Worm (Caenorhabditis elegans) whole organism, mixed stage, embryonic: ENCODE results near the gene T13C5.9.

Source experiments
- M03D4.4 ChIP-seq: sonication (generic microtip); optimal IDR thresholded peaks from 2 replicates; lab custom pipeline; 2017; ENCODE audit warnings: mild to moderate bottlenecking, missing genetic modification characterization, missing compliant biosample characterization
- bed-3 ChIP-seq: fragments of 200-800 bp; sonication (Bioruptor generic); optimal IDR thresholded peaks from 3 replicates; lab custom pipeline; 2018; ENCODE audit warnings: mild to moderate bottlenecking, missing genetic modification characterization, moderate library complexity, missing compliant biosample characterization
- blmp-1 ChIP-seq: fragments of 150-350 bp; optimal IDR thresholded peaks from 2 replicates; lab custom pipeline; 2014; ENCODE audit warnings: missing biosample characterization, missing genetic modification characterization
- ceh-39 ChIP-seq: fragments of 150-350 bp; optimal IDR thresholded peaks from 2 replicates; lab custom pipeline; 2014; ENCODE audit warnings: missing biosample characterization, missing genetic modification characterization
- ceh-43 ChIP-seq: fragments of 200-800 bp; sonication (Bioruptor generic); optimal IDR thresholded peaks from 2 replicates; lab custom pipeline; 2018; ENCODE audit warnings: mild to moderate bottlenecking, missing genetic modification characterization, moderate library complexity, missing compliant biosample characterization
- ceh-83 ChIP-seq: fragments of 200-800 bp; sonication (Bioruptor generic); optimal IDR thresholded peaks from 2 replicates; lab custom pipeline; 2018; ENCODE audit warnings: mild to moderate bottlenecking, missing genetic modification characterization, missing compliant biosample characterization
- ces-1 ChIP-seq: fragments of 150-350 bp; optimal IDR thresholded peaks from 2 replicates; lab custom pipeline; 2014; ENCODE audit warnings: missing biosample characterization, missing genetic modification reagents, missing genetic modification characterization
- cnd-1 ChIP-seq: fragments of 200-800 bp; sonication (Bioruptor generic); optimal IDR thresholded peaks from 2 replicates; lab custom pipeline; 2018; ENCODE audit warnings: mild to moderate bottlenecking, missing genetic modification characterization, missing compliant biosample characterization
- drap-1 ChIP-seq: fragments of 200-800 bp; sonication (Bioruptor generic); optimal IDR thresholded peaks from 3 replicates; lab custom pipeline; 2018; ENCODE audit warnings: mild to moderate bottlenecking, missing genetic modification characterization, missing compliant biosample characterization
- elt-1 ChIP-seq: sonication (generic microtip); optimal IDR thresholded peaks from 2 replicates; lab custom pipeline; 2017; ENCODE audit warnings: missing genetic modification characterization, mild to moderate bottlenecking, missing compliant biosample characterization, antibody characterized with exemption, moderate library complexity, borderline replicate concordance; ENCODE audit not compliant: insufficient read depth
- elt-3 ChIP-seq: fragments of 150-350 bp; optimal IDR thresholded peaks from 2 replicates; lab custom pipeline; 2014; ENCODE audit warnings: missing biosample characterization, missing genetic modification characterization
- flh-1 ChIP-seq: fragments of 200-800 bp; sonication (Bioruptor generic); optimal IDR thresholded peaks from 2 replicates; lab custom pipeline; 2018; ENCODE audit warnings: mild to moderate bottlenecking, missing genetic modification characterization, moderate library complexity, missing compliant biosample characterization
- ham-2 ChIP-seq: fragments of 200-800 bp; sonication (Bioruptor generic); optimal IDR thresholded peaks from 2 replicates; lab custom pipeline; 2018; ENCODE audit warnings: mild to moderate bottlenecking, missing genetic modification characterization, missing compliant biosample characterization
- hlh-1 ChIP-seq: fragments of 150-350 bp; optimal IDR thresholded peaks from 2 replicates; lab custom pipeline; 2014; ENCODE audit warnings: missing biosample characterization, missing genetic modification reagents, missing genetic modification characterization
- lin-13 ChIP-seq: fragments of 150-350 bp; optimal IDR thresholded peaks from 2 replicates; lab custom pipeline; 2014; ENCODE audit warnings: missing biosample characterization, missing genetic modification characterization
- lin-32 ChIP-seq: fragments of 200-800 bp; sonication (Bioruptor generic); optimal IDR thresholded peaks from 2 replicates; lab custom pipeline; 2018; ENCODE audit warnings: mild to moderate bottlenecking, missing genetic modification characterization, missing compliant biosample characterization
- lsy-2 ChIP-seq: fragments of 150-350 bp; optimal IDR thresholded peaks from 2 replicates; lab custom pipeline; 2014; ENCODE audit warnings: missing biosample characterization, missing genetic modification characterization
- mab-5 ChIP-seq: fragments of 150-350 bp; optimal IDR thresholded peaks from 2 replicates; lab custom pipeline; 2014; ENCODE audit warnings: missing biosample characterization, missing genetic modification characterization
- mep-1 ChIP-seq: fragments of 150-350 bp; optimal IDR thresholded peaks from 2 replicates; lab custom pipeline; 2017; ENCODE audit warnings: missing biosample characterization, missing genetic modification reagents, missing genetic modification characterization, inconsistent platforms
- mls-2 ChIP-seq: sonication (generic microtip); optimal IDR thresholded peaks from 2 replicates; lab custom pipeline; 2016; ENCODE audit warnings: mild to moderate bottlenecking, missing genetic modification characterization, moderate library complexity, missing compliant biosample characterization
- nhr-12 ChIP-seq: fragments of 150-350 bp; optimal IDR thresholded peaks from 2 replicates; lab custom pipeline; 2014; ENCODE audit warnings: missing biosample characterization, missing genetic modification characterization
- nhr-2 ChIP-seq: fragments of 150-350 bp; optimal IDR thresholded peaks from 2 replicates; lab custom pipeline; 2014; ENCODE audit warnings: missing biosample characterization, missing genetic modification characterization
- nhr-237 ChIP-seq: fragments of 150-350 bp; optimal IDR thresholded peaks from 2 replicates; lab custom pipeline; 2014; ENCODE audit warnings: missing biosample characterization, missing genetic modification characterization
- nhr-28 ChIP-seq: fragments of 150-350 bp; optimal IDR thresholded peaks from 2 replicates; lab custom pipeline; 2014; ENCODE audit warnings: missing biosample characterization, missing genetic modification characterization
- nhr-76 ChIP-seq: sonication (generic microtip); optimal IDR thresholded peaks from 2 replicates; lab custom pipeline; 2017; ENCODE audit warnings: missing biosample characterization, missing genetic modification characterization
- pha-4 ChIP-seq: fragments of 150-350 bp; optimal IDR thresholded peaks from 2 replicates; lab custom pipeline; 2018; ENCODE audit warnings: missing biosample characterization, missing genetic modification reagents, missing genetic modification characterization
- sem-2 ChIP-seq: fragments of 200-800 bp; sonication (Bioruptor generic); optimal IDR thresholded peaks from 2 replicates; lab custom pipeline; 2018; ENCODE audit warnings: mild to moderate bottlenecking, missing genetic modification characterization, missing compliant biosample characterization
- snpc-4 ChIP-seq: fragments of 150-350 bp; optimal IDR thresholded peaks from 2 replicates; lab custom pipeline; 2014; ENCODE audit warnings: missing biosample characterization, missing genetic modification characterization
- sptf-1 ChIP-seq: sonication (generic microtip); optimal IDR thresholded peaks from 2 replicates; lab custom pipeline; 2017; ENCODE audit warnings: mild to moderate bottlenecking, missing genetic modification characterization, moderate library complexity, missing compliant biosample characterization
- tbx-8 ChIP-seq: fragments of 200-800 bp; sonication (Bioruptor generic); optimal IDR thresholded peaks from 2 replicates; lab custom pipeline; 2018; ENCODE audit warnings: mild to moderate bottlenecking, missing genetic modification characterization, moderate library complexity, missing compliant biosample characterization
- unc-120 ChIP-seq: sonication (generic microtip); optimal IDR thresholded peaks from 2 replicates; lab custom pipeline; 2017; ENCODE audit warnings: missing genetic modification characterization, missing compliant biosample characterization; ENCODE audit not compliant: poor library complexity, severe bottlenecking
- unc-39 ChIP-seq: fragments of 150-350 bp; optimal IDR thresholded peaks from 2 replicates; lab custom pipeline; 2014; ENCODE audit warnings: missing biosample characterization, missing genetic modification characterization
- unc-62 ChIP-seq: fragments of 150-350 bp; optimal IDR thresholded peaks from 2 replicates; lab custom pipeline; 2014; ENCODE audit warnings: missing biosample characterization, missing genetic modification reagents, missing genetic modification characterization
- zip-8 ChIP-seq: fragments of 150-350 bp; optimal IDR thresholded peaks from 2 replicates; lab custom pipeline; 2014; ENCODE audit warnings: missing biosample characterization, missing genetic modification characterization
- ztf-11 ChIP-seq: fragments of 150-350 bp; optimal IDR thresholded peaks from 2 replicates; lab custom pipeline; 2014; ENCODE audit warnings: missing biosample characterization, missing genetic modification characterization

T13C5.9 gene

DNA sequence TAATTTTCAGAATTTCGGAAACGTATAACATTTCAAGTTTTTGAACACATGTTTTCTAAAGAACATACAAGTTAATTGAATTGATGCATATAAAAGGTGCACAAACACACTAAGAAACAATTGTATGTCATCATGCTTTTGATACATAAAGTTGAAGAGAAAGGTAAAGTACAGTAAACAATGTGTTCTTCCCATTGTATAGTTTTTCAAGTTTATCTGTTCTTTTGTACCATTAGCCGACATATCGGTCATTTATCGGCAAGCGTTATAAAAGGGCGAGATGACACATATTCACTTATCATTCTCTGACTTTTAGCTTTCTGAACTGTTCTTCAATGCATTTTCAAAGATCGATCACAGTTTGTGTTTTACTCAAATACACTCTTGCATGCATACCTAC, at the start of gene T13C5.9:
Gene T13C5.9, plus strand, starts transcription at position 301 of the 400 bp plus-strand sequence.
- TF ChIP-seq zip-8 (no peak), flh-1 (no peak), ceh-83 (GFP tag; lab: Kevin White, UChicago) (no peak), unc-62 (GFP tag; lab: Kevin White, UChicago) (no peak), mab-5 (tag; lab: Kevin White, UChicago) (no peak), ces-1 (GFP tag; lab: Kevin White, UChicago) (no peak), M03D4.4 (tag; lab: Kevin White, UChicago) (no peak), lin-13 (tag; lab: Kevin White, UChicago) (no peak), lin-32 (GFP tag; lab: Kevin White, UChicago) (no peak), ceh-43 (GFP tag; lab: Kevin White, UChicago) (no peak), ham-2 (no peak), nhr-237 (no peak), nhr-12 (tag; lab: Kevin White, UChicago) (no peak), snpc-4 (tag; lab: Kevin White, UChicago) (no peak), tbx-8 (GFP tag; lab: Kevin White, UChicago) (no peak), sem-2 (GFP tag; lab: Kevin White, UChicago) (no peak), hlh-1 (no peak), unc-120 (tag; lab: Kevin White, UChicago) (no peak)

DNA sequence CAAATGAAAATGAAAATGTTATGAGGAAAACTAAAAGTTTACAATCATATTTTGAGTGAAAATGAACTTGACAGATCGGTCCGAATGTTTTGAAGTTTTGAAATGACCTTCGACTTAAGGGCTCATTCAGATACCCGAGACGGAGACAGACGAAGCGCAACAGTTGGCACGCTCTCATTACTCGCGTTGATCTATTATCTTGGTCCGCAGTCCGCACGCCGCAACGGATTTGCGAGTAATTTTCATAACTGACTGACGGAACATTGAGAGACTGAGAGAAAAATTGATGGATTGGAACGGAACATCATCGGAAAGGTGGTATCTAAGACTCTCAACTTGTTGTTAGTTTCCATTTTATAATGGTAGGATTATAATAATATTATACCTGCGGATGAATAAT, 44.1 kb upstream of the T13C5.9 start:
- TF ChIP-seq zip-8 = no peak
- TF ChIP-seq mep-1 (tag; lab: Kevin White, UChicago) = no peak
- peak; percentile 45 for TF ChIP-seq unc-120 (tag; lab: Kevin White, UChicago)
- TF ChIP-seq unc-62 (GFP tag; lab: Kevin White, UChicago) = peak; percentile 81
- TF ChIP-seq hlh-1 = peak; percentile 94
- TF ChIP-seq mab-5 (tag; lab: Kevin White, UChicago) = no peak

DNA sequence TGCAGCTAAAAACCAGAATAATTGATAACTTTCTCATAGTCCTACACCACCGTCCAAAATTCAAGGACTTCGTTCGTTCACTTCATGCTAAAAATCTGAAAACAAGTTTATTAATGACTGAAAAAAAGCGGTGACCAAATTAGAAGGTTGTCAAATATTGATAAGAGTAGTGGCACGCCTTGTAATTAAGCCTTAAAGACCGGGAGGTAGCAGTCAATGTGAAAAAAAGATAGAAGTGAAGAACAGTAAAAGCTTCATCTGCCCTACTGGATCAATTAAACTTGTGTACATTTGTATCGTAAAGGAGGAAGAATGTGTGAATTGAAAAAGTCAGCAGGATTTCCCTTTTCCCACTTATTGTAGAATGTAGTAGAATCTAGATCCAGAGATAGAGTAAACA, 39.6 kb upstream of the T13C5.9 start, which contains the start of gene tag-275:
Gene tag-275, minus strand, starts transcription at position 101 of the 400 bp plus-strand sequence.
- TF ChIP-seq zip-8 (no peak), nhr-2 (no peak), ceh-83 (GFP tag; lab: Kevin White, UChicago) (no peak), elt-1 (tag; lab: Kevin White, UChicago) (no peak), lin-13 (tag; lab: Kevin White, UChicago) (no peak), unc-62 (GFP tag; lab: Kevin White, UChicago) (no peak), nhr-28 (tag; lab: Kevin White, UChicago) (no peak), mep-1 (tag; lab: Kevin White, UChicago) (no peak), cnd-1 (tag; lab: Kevin White, UChicago) (no peak), hlh-1 (no peak)

- TF ChIP-seq tbx-8 (GFP tag; lab: Kevin White, UChicago) (no peak), nhr-28 (tag; lab: Kevin White, UChicago) (no peak), ham-2 (no peak), lin-32 (GFP tag; lab: Kevin White, UChicago) (no peak), snpc-4 (tag; lab: Kevin White, UChicago) (no peak), flh-1 (no peak), mab-5 (tag; lab: Kevin White, UChicago) (no peak), hlh-1 (peak; percentile 75), elt-3 (tag; lab: Kevin White, UChicago) (no peak), M03D4.4 (tag; lab: Kevin White, UChicago) (no peak), zip-8 (no peak), nhr-2 (peak; percentile 47), unc-62 (GFP tag; lab: Kevin White, UChicago) (peak; percentile 2), drap-1 (GFP tag; lab: Kevin White, UChicago) (no peak), ztf-11 (tag; lab: Kevin White, UChicago) (no peak), sptf-1 (peak; percentile 15), ces-1 (GFP tag; lab: Kevin White, UChicago) (no peak), blmp-1 (no peak), pha-4 (tag; lab: Kevin White, UChicago) (no peak), mls-2 (tag; lab: Kevin White, UChicago) (peak; percentile 37), ceh-39 (tag; lab: Kevin White, UChicago) (no peak), lin-13 (tag; lab: Kevin White, UChicago) (no peak), ceh-83 (GFP tag; lab: Kevin White, UChicago) (no peak), bed-3 (GFP tag; lab: Kevin White, UChicago) (no peak), ceh-43 (GFP tag; lab: Kevin White, UChicago) (no peak), nhr-12 (tag; lab: Kevin White, UChicago) (no peak), lsy-2 (tag; lab: Kevin White, UChicago) (no peak), elt-1 (tag; lab: Kevin White, UChicago) (no peak), cnd-1 (tag; lab: Kevin White, UChicago) (no peak), sem-2 (GFP tag; lab: Kevin White, UChicago) (no peak), unc-39 (tag; lab: Kevin White, UChicago) (no peak), nhr-76 (tag; lab: Kevin White, UChicago) (no peak), nhr-237 (no peak), mep-1 (tag; lab: Kevin White, UChicago) (no peak), unc-120 (tag; lab: Kevin White, UChicago) (peak; percentile 51)
Observed at ce11 chrX:6150949-6151519, 39.0 kb upstream of the T13C5.9 start.
